ENCODE assay signal across 6 worm cellular contexts in the genomic region with DNA sequence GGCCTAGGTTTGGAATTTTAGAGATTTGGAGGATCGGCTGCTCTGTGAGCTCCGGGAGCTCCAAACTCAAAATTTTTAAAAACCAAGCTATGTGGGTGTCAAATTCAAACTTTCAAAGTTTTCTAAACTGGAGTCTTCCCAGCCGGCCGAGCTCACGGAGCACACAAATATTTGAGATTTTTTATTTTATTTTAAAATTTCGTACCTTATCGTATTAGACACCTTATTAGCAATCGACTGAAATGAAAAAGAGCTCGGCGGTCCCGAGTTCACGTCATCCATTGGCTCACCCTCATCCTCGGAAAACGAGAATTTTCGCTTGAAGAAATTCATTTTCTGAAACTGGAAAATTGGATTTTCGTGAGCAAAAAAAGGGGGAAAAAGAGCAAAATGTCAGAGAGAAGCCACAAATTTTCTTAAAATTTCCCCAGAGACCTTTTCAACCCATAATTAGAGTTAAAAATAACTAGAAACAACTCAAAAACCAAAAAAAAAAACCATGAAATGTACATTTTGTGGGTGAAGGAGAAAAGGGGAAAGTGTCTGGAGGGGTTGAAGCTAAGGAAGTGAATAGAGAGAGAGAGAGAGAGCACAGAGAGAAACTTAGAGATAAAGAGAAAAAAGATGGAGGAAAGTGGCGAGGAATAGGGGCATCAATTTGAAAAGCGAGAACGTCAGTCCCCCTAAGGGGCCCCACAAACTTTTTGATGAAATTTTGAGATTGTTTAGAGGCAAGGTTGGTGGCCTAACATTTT.
TF ChIP-seq lines count a peak whose summit lies in the region.

TSS of gene snn-1 (minus strand) at position 355 of the 755 bp plus-strand sequence.

TF ChIP-seq in whole organism, L1 larva, 84 proteins besides CTCF, POLR2A, EP300 and RAD21:
- no peak for TF ChIP-seq efl-1 (optimal IDR thresholded peaks at IDR 0.05; lab: Kevin White, UChicago)
- TF ChIP-seq efl-1 (GFP tag; optimal IDR thresholded peaks at IDR 0.05 in 1 of 2; lab: Kevin White, UChicago) = peak in 1 of 2 experiments; percentile 35
- TF ChIP-seq ces-1 (GFP tag; optimal IDR thresholded peaks at IDR 0.05; lab: Kevin White, UChicago) = no peak
- peak in 1 of 3 experiments; percentile 43 for TF ChIP-seq ceh-82 (tag; optimal IDR thresholded peaks at IDR 0.05; lab: Kevin White, UChicago)
- TF ChIP-seq lin-14 (GFP tag; optimal IDR thresholded peaks at IDR 0.05; lab: Kevin White, UChicago) = peak; percentile 63
- no peak for TF ChIP-seq tbx-2 (tag; optimal IDR thresholded peaks at IDR 0.05; lab: Kevin White, UChicago)
- TF ChIP-seq efl-3 (GFP tag; optimal IDR thresholded peaks at IDR 0.05; lab: Kevin White, UChicago) = no peak

TF ChIP-seq in whole organism, L2 larva, 48 proteins besides CTCF, POLR2A, EP300 and RAD21:
- TF ChIP-seq lsy-2 (tag; optimal IDR thresholded peaks at IDR 0.05; lab: Kevin White, UChicago) = peak in 1 of 2 experiments; percentile 20
- TF ChIP-seq ztf-1 (GFP tag; conservative IDR thresholded peaks at IDR 0.05; lab: Robert Waterston, UW) = no peak
- peak; percentile 36 for TF ChIP-seq unc-55 (GFP tag; optimal IDR thresholded peaks at IDR 0.05; lab: Kevin White, UChicago)
- TF ChIP-seq C34F6.9 (tag; optimal IDR thresholded peaks at IDR 0.05; lab: Kevin White, UChicago) = peak; percentile 13
- no peak for TF ChIP-seq ceh-82 (tag; optimal IDR thresholded peaks at IDR 0.05; lab: Kevin White, UChicago)

TF ChIP-seq in whole organism, L3 larva, 47 proteins besides CTCF, POLR2A, EP300 and RAD21:
- peak; percentile 30 for TF ChIP-seq nfya-1 (tag; optimal IDR thresholded peaks at IDR 0.05; lab: Kevin White, UChicago; ENCODE audit: insufficient read depth)
- peak; percentile 37 for TF ChIP-seq hmg-11 (tag; optimal IDR thresholded peaks at IDR 0.05; lab: Kevin White, UChicago)
- TF ChIP-seq skn-1 (tag; optimal IDR thresholded peaks at IDR 0.05; lab: Kevin White, UChicago) = no peak

TF ChIP-seq in whole organism, L4 larva, 104 proteins besides CTCF, POLR2A, EP300 and RAD21:
- no peak for TF ChIP-seq lir-3 (tag; optimal IDR thresholded peaks at IDR 0.05; lab: Kevin White, UChicago)
- no peak for TF ChIP-seq zag-1 (tag; optimal IDR thresholded peaks at IDR 0.05; lab: Kevin White, UChicago)
- no peak for TF ChIP-seq Y5F2A.4 (GFP tag; optimal IDR thresholded peaks at IDR 0.05; lab: Kevin White, UChicago)
- peak; percentile 94 for TF ChIP-seq aha-1 (tag; lab: Kevin White, UChicago)
- peak in 1 of 2 experiments; percentile 27 for TF ChIP-seq lsy-2 (tag; optimal IDR thresholded peaks at IDR 0.05; lab: Kevin White, UChicago)
- TF ChIP-seq nhr-237 (tag; optimal IDR thresholded peaks at IDR 0.05; lab: Kevin White, UChicago) = no peak
- TF ChIP-seq gei-8 (GFP tag; optimal IDR thresholded peaks at IDR 0.05; lab: Kevin White, UChicago) = no peak
- no peak for TF ChIP-seq lin-39 (tag; optimal IDR thresholded peaks at IDR 0.05; lab: Kevin White, UChicago)
- peak in 1 of 2 experiments; percentile 77 for TF ChIP-seq unc-62 (GFP tag; optimal IDR thresholded peaks at IDR 0.05 in 1 of 2; lab: Kevin White, UChicago)
- TF ChIP-seq unc-62 (tag; optimal IDR thresholded peaks at IDR 0.05; lab: Kevin White, UChicago) = no peak

TF ChIP-seq in whole organism, late embryonic, 69 proteins besides CTCF, POLR2A, EP300 and RAD21:
- TF ChIP-seq madf-2 (tag; optimal IDR thresholded peaks at IDR 0.05; lab: Kevin White, UChicago) (no peak), unc-42 (tag; optimal IDR thresholded peaks at IDR 0.05; lab: Kevin White, UChicago) (peak; percentile 32), pha-2 (tag; optimal IDR thresholded peaks at IDR 0.05; lab: Kevin White, UChicago) (no peak), lin-11 (tag; optimal IDR thresholded peaks at IDR 0.05; lab: Kevin White, UChicago) (no peak), lim-6 (tag; optimal IDR thresholded peaks at IDR 0.05; lab: Kevin White, UChicago) (no peak), fax-1 (tag; optimal IDR thresholded peaks at IDR 0.05; lab: Kevin White, UChicago) (no peak), tbx-2 (tag; optimal IDR thresholded peaks at IDR 0.05; lab: Kevin White, UChicago) (peak; percentile 17), ceh-19 (GFP tag; optimal IDR thresholded peaks at IDR 0.05; lab: Kevin White, UChicago) (no peak)

TF ChIP-seq in whole organism, mixed stage, embryonic, 35 proteins besides CTCF, POLR2A, EP300 and RAD21:
- TF ChIP-seq ces-1 (GFP tag; optimal IDR thresholded peaks at IDR 0.05; lab: Kevin White, UChicago) = peak; percentile 55
- TF ChIP-seq pha-4 (tag; optimal IDR thresholded peaks at IDR 0.05; lab: Kevin White, UChicago) = no peak

Comparison
In these comparisons a context has a peak if more than half of its experiments do, and no peak if none do; other contexts are left out.
1. Of the 29 proteins assayed by ChIP-seq in both whole organism, L4 larva and whole organism, L1 larva: peak only in whole organism, L4 larva: aha-1; only in whole organism, L1 larva: none; in both: none; in neither: 25; mixed calls (peak in some experiments, not most) for 3.